Fruit fly (Drosophila melanogaster) whole organism, embryonic: ENCODE measurements around the gene nbs.

ENCODE experiments used
- ATbp ChIP-seq: fragments of 200-800 bp; sonication (Bioruptor generic); optimal IDR thresholded peaks from 2 replicates; lab custom pipeline; 2017; ENCODE audit warnings: missing biosample characterization, mild to moderate bottlenecking, missing genetic modification characterization, missing genetic modification reagents
- Asciz ChIP-seq: fragments of 200-800 bp; sonication (Bioruptor generic); optimal IDR thresholded peaks from 2 replicates; lab custom pipeline; 2017; ENCODE audit warnings: missing biosample characterization, mild to moderate bottlenecking, missing genetic modification characterization, missing genetic modification reagents
- B-H1 ChIP-seq: fragments of 200-800 bp; sonication (Bioruptor generic); IDR thresholded peaks from 3 replicates; pipeline ENCODE4 v1.3.6; 2022; ENCODE audit warnings: missing biosample characterization, missing genetic modification characterization
- CG10147 ChIP-seq: fragments of 200-800 bp; sonication (Bioruptor generic); optimal IDR thresholded peaks from 2 replicates; lab custom pipeline; 2019; ENCODE audit warnings: missing biosample characterization, mild to moderate bottlenecking, missing genetic modification characterization, moderate library complexity
- CG10209 ChIP-seq: fragments of 200-800 bp; sonication (Bioruptor generic); optimal IDR thresholded peaks from 3 replicates; lab custom pipeline; 2017; ENCODE audit warnings: missing biosample characterization, mild to moderate bottlenecking, missing genetic modification characterization, missing genetic modification reagents
- CG10565 ChIP-seq: fragments of 200-800 bp; sonication (Bioruptor generic); optimal IDR thresholded peaks from 3 replicates; lab custom pipeline; 2016; ENCODE audit warnings: missing biosample characterization, mild to moderate bottlenecking, missing genetic modification characterization
- CG10959 ChIP-seq: fragments of 200-800 bp; sonication (Bioruptor generic); IDR thresholded peaks from 2 replicates; pipeline ENCODE4 v1.3.6; 2022; ENCODE audit warnings: missing biosample characterization, missing genetic modification characterization
- CG11093 ChIP-seq: fragments of 200-800 bp; sonication (Bioruptor generic); IDR thresholded peaks from 3 replicates; pipeline ENCODE4 v1.3.6; 2022; ENCODE audit warnings: missing biosample characterization, missing genetic modification characterization
- CG11695 ChIP-seq: fragments of 200-800 bp; sonication (Bioruptor generic); IDR thresholded peaks from 3 replicates; pipeline ENCODE4 v1.3.6; 2022; ENCODE audit warnings: missing biosample characterization, missing genetic modification characterization
- CG12219 ChIP-seq: fragments of 200-800 bp; sonication (Bioruptor generic); optimal IDR thresholded peaks from 3 replicates; lab custom pipeline; 2018; ENCODE audit warnings: missing biosample characterization, mild to moderate bottlenecking, missing genetic modification characterization
- CG13424 ChIP-seq: fragments of 200-800 bp; sonication (Bioruptor generic); optimal IDR thresholded peaks from 2 replicates; lab custom pipeline; 2019; ENCODE audit warnings: missing biosample characterization, mild to moderate bottlenecking, missing genetic modification characterization, moderate library complexity
- CG14050 ChIP-seq: fragments of 200-800 bp; sonication (Bioruptor generic); IDR thresholded peaks from 3 replicates; pipeline ENCODE4 v1.3.6; 2022; ENCODE audit warnings: missing biosample characterization, missing genetic modification characterization
- CG14860 ChIP-seq: fragments of 200-800 bp; sonication (Bioruptor generic); IDR thresholded peaks from 3 replicates; pipeline ENCODE4 v1.3.6; 2022; ENCODE audit warnings: missing biosample characterization, missing genetic modification characterization; ENCODE audit not compliant: partially characterized antibody
- CG18011 ChIP-seq: fragments of 200-800 bp; sonication (Bioruptor generic); optimal IDR thresholded peaks from 2 replicates; lab custom pipeline; 2017; ENCODE audit warnings: missing biosample characterization, missing genetic modification characterization, mild to moderate bottlenecking, moderate library complexity, missing genotype
- CG2889 ChIP-seq: fragments of 200-800 bp; sonication (Bioruptor generic); IDR thresholded peaks from 3 replicates; pipeline ENCODE4 v1.3.6; 2022; ENCODE audit warnings: missing biosample characterization, missing genetic modification characterization
- CG34422 ChIP-seq: fragments of 200-800 bp; sonication (Bioruptor generic); IDR thresholded peaks from 3 replicates; pipeline ENCODE4 v1.3.6; 2022; ENCODE audit warnings: missing biosample characterization, missing genetic modification characterization
- CG5180 ChIP-seq: fragments of 200-800 bp; sonication (Bioruptor generic); optimal IDR thresholded peaks from 3 replicates; lab custom pipeline; 2017; ENCODE audit warnings: missing biosample characterization, missing genetic modification characterization, mild to moderate bottlenecking, moderate library complexity, missing genetic modification reagents
- CG6654 ChIP-seq: fragments of 200-800 bp; sonication (Bioruptor generic); optimal IDR thresholded peaks from 2 replicates; lab custom pipeline; 2017; ENCODE audit warnings: missing biosample characterization, mild to moderate bottlenecking, missing genetic modification characterization
- CG9437 ChIP-seq: fragments of 200-800 bp; sonication (Bioruptor generic); optimal IDR thresholded peaks from 2 replicates; lab custom pipeline; 2018; ENCODE audit warnings: missing biosample characterization, mild to moderate bottlenecking, missing genetic modification characterization
- CTCF ChIP-seq: fragments of 200-800 bp; sonication (Bioruptor generic); optimal IDR thresholded peaks from 2 replicates; lab custom pipeline; 2017; ENCODE audit warnings: missing biosample characterization, mild to moderate bottlenecking, missing genetic modification characterization, moderate library complexity
- D19A ChIP-seq: fragments of 200-800 bp; optimal IDR thresholded peaks from 3 replicates; lab custom pipeline; 2019; ENCODE audit warnings: missing biosample characterization, mild to moderate bottlenecking, missing genetic modification characterization, moderate library complexity
- Dip2 ChIP-seq: fragments of 200-800 bp; sonication (Bioruptor generic); IDR thresholded peaks from 2 replicates; pipeline ENCODE4 v1.3.6; 2022; ENCODE audit warnings: missing biosample characterization, missing genetic modification characterization
- Doc2 ChIP-seq: fragments of 200-800 bp; sonication (Bioruptor generic); IDR thresholded peaks from 2 replicates; pipeline ENCODE4 v1.3.6; 2022; ENCODE audit warnings: missing biosample characterization, missing genetic modification characterization
- Dref ChIP-seq: fragments of 200-800 bp; sonication (Bioruptor generic); IDR thresholded peaks from 2 replicates; pipeline ENCODE4 v1.3.6; 2022; ENCODE audit warnings: missing biosample characterization, missing genetic modification characterization
- Rfx ChIP-seq: fragments of 200-800 bp; sonication (Bioruptor generic); IDR thresholded peaks from 2 replicates; pipeline ENCODE4 v1.3.6; 2022; ENCODE audit warnings: missing biosample characterization, missing genetic modification characterization
- Side ChIP-seq: fragments of 200-800 bp; sonication (Bioruptor generic); optimal IDR thresholded peaks from 2 replicates; lab custom pipeline; 2016; ENCODE audit warnings: missing biosample characterization, missing genetic modification characterization
- Sry-δ ChIP-seq: fragments of 200-800 bp; sonication (Bioruptor generic); optimal IDR thresholded peaks from 2 replicates; lab custom pipeline; 2016; ENCODE audit warnings: missing biosample characterization, missing genetic modification characterization
- TFAM ChIP-seq: fragments of 200-800 bp; sonication (Bioruptor generic); optimal IDR thresholded peaks from 2 replicates; lab custom pipeline; 2017; ENCODE audit warnings: missing biosample characterization, missing genetic modification characterization, inconsistent platforms
- amos ChIP-seq: fragments of 200-800 bp; sonication (Bioruptor generic); IDR thresholded peaks from 2 replicates; pipeline ENCODE4 v1.3.6; 2022; ENCODE audit warnings: missing biosample characterization, missing genetic modification characterization; ENCODE audit not compliant: partially characterized antibody
- br ChIP-seq: fragments of >200 bp; optimal IDR thresholded peaks from 2 replicates; lab custom pipeline; 2017
- bsh ChIP-seq, 2 experiments: fragments of 200-800 bp; sonication (Bioruptor generic); optimal IDR thresholded peaks; 2 replicates each; lab custom pipeline; 2017 to 2018; ENCODE audit warnings: mild to moderate bottlenecking in 2 of 2, missing biosample characterization in 2 of 2, missing genetic modification characterization in 2 of 2, moderate library complexity in 1 of 2
- croc ChIP-seq: fragments of 200-800 bp; sonication (Bioruptor generic); conservative IDR thresholded peaks from 3 replicates; pipeline ENCODE4 v1.3.6; 2022; ENCODE audit warnings: missing biosample characterization, missing genetic modification characterization
- dysf ChIP-seq: fragments of 200-800 bp; sonication (Bioruptor generic); IDR thresholded peaks from 3 replicates; pipeline ENCODE4 v1.3.6; 2022; ENCODE audit warnings: missing biosample characterization, missing genetic modification characterization
- eve ChIP-seq, 2 experiments: fragments of >200 bp; optimal IDR thresholded peaks; 2 replicates each; lab custom pipeline; 2017; ENCODE audit warnings: missing biosample characterization in 2 of 2, missing genetic modification characterization in 2 of 2
- gcm ChIP-seq: fragments of 200-800 bp; sonication (Bioruptor generic); optimal IDR thresholded peaks from 2 replicates; lab custom pipeline; 2019; ENCODE audit warnings: missing biosample characterization, mild to moderate bottlenecking, missing genetic modification characterization, moderate library complexity
- hb ChIP-seq: fragments of 200-800 bp; sonication (Bioruptor generic); IDR thresholded peaks from 3 replicates; pipeline ENCODE4 v1.3.6; 2022; ENCODE audit warnings: missing biosample characterization, missing genetic modification characterization; ENCODE audit not compliant: partially characterized antibody
- hth ChIP-seq: fragments of >200 bp; optimal IDR thresholded peaks from 2 replicates; lab custom pipeline; 2017; ENCODE audit warnings: inconsistent platforms
- kay ChIP-seq: fragments of 200-800 bp; sonication (Bioruptor generic); optimal IDR thresholded peaks from 2 replicates; lab custom pipeline; 2016; ENCODE audit warnings: missing biosample characterization, missing genetic modification characterization
- knrl ChIP-seq: fragments of 200-800 bp; sonication (Bioruptor generic); IDR thresholded peaks from 3 replicates; pipeline ENCODE4 v1.3.6; 2022; ENCODE audit warnings: missing biosample characterization, missing genetic modification characterization; ENCODE audit not compliant: partially characterized antibody
- lilli ChIP-seq: fragments of 200-800 bp; sonication (Bioruptor generic); optimal IDR thresholded peaks from 3 replicates; lab custom pipeline; 2016; ENCODE audit warnings: missing biosample characterization, missing genetic modification characterization
- lola ChIP-seq, 3 experiments: fragments of >200 bp in 2 of 3; fragments of 200-800 bp in 1 of 3; sonication (Bioruptor generic) in 1 of 3; optimal IDR thresholded peaks; 2 replicates each; lab custom pipeline; 2017 to 2019; ENCODE audit warnings: missing biosample characterization in 3 of 3, missing genetic modification characterization in 3 of 3, mild to moderate bottlenecking in 1 of 3, moderate library complexity in 1 of 3
- otp ChIP-seq: fragments of 200-800 bp; sonication (Bioruptor generic); IDR thresholded peaks from 3 replicates; pipeline ENCODE4, ENCODE4 v1.3.6; 2022; ENCODE audit warnings: missing biosample characterization, missing genetic modification characterization
- pfk ChIP-seq: fragments of 200-800 bp; sonication (Bioruptor generic); optimal IDR thresholded peaks from 2 replicates; lab custom pipeline; 2018; ENCODE audit warnings: missing biosample characterization, mild to moderate bottlenecking, missing genetic modification characterization, moderate library complexity
- ranshi ChIP-seq: fragments of 200-800 bp; sonication (Bioruptor generic); IDR thresholded peaks from 2 replicates; pipeline ENCODE4 v1.3.6; 2022; ENCODE audit warnings: missing biosample characterization, missing genetic modification characterization
- sens ChIP-seq: fragments of 200-800 bp; sonication (Bioruptor generic); peaks from one replicate; lab custom pipeline; 2016; ENCODE audit warnings: missing biosample characterization, missing genetic modification characterization
- shn ChIP-seq: fragments of 200-800 bp; sonication (Bioruptor generic); optimal IDR thresholded peaks from 3 replicates; lab custom pipeline; 2016; ENCODE audit warnings: missing biosample characterization, missing genetic modification characterization
- sim ChIP-seq: fragments of 200-800 bp; sonication (Bioruptor generic); IDR thresholded peaks from 2 replicates; pipeline ENCODE4 v1.3.6; 2022; ENCODE audit warnings: missing biosample characterization, missing genetic modification characterization
- sqz ChIP-seq: fragments of 200-800 bp; sonication (Bioruptor generic); optimal IDR thresholded peaks from 3 replicates; lab custom pipeline; 2018; ENCODE audit warnings: missing biosample characterization, mild to moderate bottlenecking, missing genetic modification characterization
- tap ChIP-seq: fragments of 200-800 bp; optimal IDR thresholded peaks from 3 replicates; lab custom pipeline; 2019; ENCODE audit warnings: missing biosample characterization, mild to moderate bottlenecking, missing genetic modification characterization, moderate library complexity
- tgo ChIP-seq: fragments of 200-800 bp; sonication (Bioruptor generic); IDR thresholded peaks from 3 replicates; pipeline ENCODE4 v1.3.6; 2022; ENCODE audit warnings: missing biosample characterization, missing genetic modification characterization
- vnd ChIP-seq: fragments of 200-800 bp; sonication (Bioruptor generic); IDR thresholded peaks from 3 replicates; pipeline ENCODE4 v1.3.6; 2022; ENCODE audit warnings: missing biosample characterization, missing genetic modification characterization; ENCODE audit not compliant: partially characterized antibody

The nbs gene

DNA sequence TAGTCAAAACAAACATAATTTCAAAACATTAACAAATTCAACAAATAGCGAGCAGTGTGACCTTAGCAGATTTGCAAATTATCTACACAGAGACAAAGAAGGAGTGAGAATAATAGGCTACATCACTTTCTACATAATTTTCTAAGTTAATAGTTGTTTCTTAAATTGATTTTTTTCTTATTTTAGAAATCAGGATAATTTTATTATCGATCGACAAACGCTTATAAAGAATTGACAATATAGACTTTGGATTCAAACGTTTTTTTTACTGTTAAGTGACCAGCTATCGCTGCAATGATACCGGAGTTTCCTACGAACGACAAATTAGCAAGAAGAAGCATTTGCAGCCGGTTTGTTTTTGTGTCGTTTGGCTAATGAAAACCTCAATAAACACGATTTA lies at the start of gene nbs, which contains the start of gene defl (continued):
- TF ChIP-seq Side (GFP tag; lab: Kevin White, UChicago) = peak; percentile 75
- no peak for TF ChIP-seq vnd (GFP tag; lab: Robert Waterston, UW)
- TF ChIP-seq Sry-δ = peak; percentile 50
- no peak for TF ChIP-seq CG6654 (GFP tag; lab: Kevin White, UChicago)
- no peak for TF ChIP-seq CG12219
- TF ChIP-seq CTCF (GFP tag; lab: Kevin White, UChicago) = no peak
- peak; percentile 22 for TF ChIP-seq CG18011 (GFP tag; lab: Kevin White, UChicago)
- peak; percentile 75; the same call in 2 of the 3 replicates for TF ChIP-seq B-H1 (GFP tag; lab: Robert Waterston, UW)
- TF ChIP-seq sqz (GFP tag; lab: Kevin White, UChicago) = no peak
- no peak for TF ChIP-seq CG5180 (GFP tag; lab: Kevin White, UChicago)
- peak; percentile 95 for TF ChIP-seq sens
- TF ChIP-seq kay (GFP tag; lab: Kevin White, UChicago) = peak; percentile 35
- TF ChIP-seq ranshi (GFP tag; lab: Robert Waterston, UW) = peak; percentile 71
- peak; percentile 38 for TF ChIP-seq CG9437 (GFP tag; lab: Kevin White, UChicago)
- peak; percentile 82 for TF ChIP-seq lilli (GFP tag; lab: Kevin White, UChicago)
- TF ChIP-seq Dref = peak; percentile 8; the same call in 1 of the 2 replicates
- peak; percentile 55 for TF ChIP-seq croc (GFP tag; lab: Robert Waterston, UW)
- peak; percentile 54; the same call in 2 of the 3 replicates for TF ChIP-seq CG2889
- peak; percentile 80 for TF ChIP-seq dysf
- no peak for TF ChIP-seq Dip2
- peak; percentile 62; the same call in 2 of the 3 replicates for TF ChIP-seq CG11695 (GFP tag; lab: Robert Waterston, UW)
- TF ChIP-seq CG10565 (GFP tag; lab: Kevin White, UChicago) = no peak
- TF ChIP-seq Doc2 (GFP tag; lab: Robert Waterston, UW) = no peak
- TF ChIP-seq br (lab: Kevin White, UChicago) = no peak
- TF ChIP-seq CG14050 (GFP tag; lab: Robert Waterston, UW) = peak; percentile 43; the same call in 1 of the 3 replicates
- TF ChIP-seq amos (GFP tag; lab: Robert Waterston, UW) = peak; percentile 19; the same call in 1 of the 2 replicates
- peak; percentile 81 for TF ChIP-seq CG13424
- TF ChIP-seq Asciz = no peak
- TF ChIP-seq CG11093 (GFP tag; lab: Robert Waterston, UW) = peak; percentile 66; the same call in 1 of the 3 replicates
- no peak for TF ChIP-seq pfk (GFP tag; lab: Kevin White, UChicago)
- peak; percentile 89 for TF ChIP-seq CG34422 (GFP tag; lab: Robert Waterston, UW)
- TF ChIP-seq bsh (GFP tag; optimal IDR thresholded peaks at IDR 0.05; lab: Kevin White, UChicago) = peak in 1 of 2 experiments; percentile 43
- peak; percentile 31; the same call in 1 of the 3 replicates for TF ChIP-seq CG14860 (GFP tag; lab: Robert Waterston, UW)
- TF ChIP-seq sim (GFP tag; lab: Robert Waterston, UW) = no peak
- peak; percentile 40 for TF ChIP-seq CG10209 (GFP tag; lab: Kevin White, UChicago)
- TF ChIP-seq D19A = no peak
- peak; percentile 81 for TF ChIP-seq Rfx (GFP tag; lab: Robert Waterston, UW)
- no peak for TF ChIP-seq otp (GFP tag; lab: Robert Waterston, UW)
- TF ChIP-seq gcm (GFP tag; lab: Kevin White, UChicago) = no peak
- peak; percentile 44 for TF ChIP-seq shn
- TF ChIP-seq CG10959 (GFP tag; lab: Robert Waterston, UW) = no peak
- TF ChIP-seq TFAM (GFP tag; lab: Kevin White, UChicago) = no peak
- TF ChIP-seq eve (GFP tag; optimal IDR thresholded peaks at IDR 0.05; lab: Kevin White, UChicago) = no peak
- TF ChIP-seq CG10147 = peak; percentile 53
- no peak for TF ChIP-seq tap (tag; lab: Kevin White, UChicago)
- TF ChIP-seq lola (GFP tag; optimal IDR thresholded peaks at IDR 0.05; lab: Kevin White, UChicago) = peak in 1 of 3 experiments; percentile 56
- peak; percentile 59; the same call in 2 of the 3 replicates for TF ChIP-seq knrl (GFP tag; lab: Robert Waterston, UW)
- TF ChIP-seq ATbp (GFP tag; lab: Kevin White, UChicago) = no peak
- no peak for TF ChIP-seq hth (lab: Kevin White, UChicago)
- TF ChIP-seq tgo (GFP tag; lab: Robert Waterston, UW) = peak; percentile 72; the same call in 2 of the 3 replicates
- TF ChIP-seq hb (GFP tag; lab: Robert Waterston, UW) = no peak
